Fruit fly (Drosophila melanogaster): ENCODE measurements around the gene CG33271.

Gene CG33271

DNA sequence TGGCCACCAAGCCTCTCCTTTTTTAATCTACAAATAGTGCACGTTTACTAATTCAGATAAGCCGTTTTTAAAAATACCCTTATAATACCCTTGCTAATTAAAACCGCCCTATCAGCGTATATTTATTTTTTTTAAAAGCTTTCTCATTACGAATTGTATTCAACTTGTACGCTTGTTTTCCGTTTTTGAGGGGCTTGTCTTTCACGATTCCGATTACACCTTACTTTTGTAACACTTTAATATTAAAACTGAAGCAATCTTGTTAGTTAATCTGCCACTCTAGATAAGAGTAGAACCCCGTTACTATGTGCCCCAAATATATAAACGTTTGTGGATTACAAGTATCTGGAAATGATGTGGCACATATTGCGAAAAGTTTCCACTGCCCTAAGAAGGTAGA, 45.5 kb upstream of the CG33271 start:
- TF ChIP-seq mirr (GFP tag; optimal IDR thresholded peaks at IDR 0.05): peak; percentile 51
- peak; percentile 83 for TF ChIP-seq exex (tag; optimal IDR thresholded peaks at IDR 0.05)
- peak in 1 of 2 experiments; percentile 13 for TF ChIP-seq Pdp1 (GFP tag; optimal IDR thresholded peaks at IDR 0.05)
- TF ChIP-seq ems (GFP tag; optimal IDR thresholded peaks at IDR 0.05): no peak
- peak; percentile 0 for TF ChIP-seq Vsx1 (GFP tag; optimal IDR thresholded peaks at IDR 0.05)
- TF ChIP-seq gce (GFP tag; IDR thresholded peaks at IDR 0.05): no peak
- TF ChIP-seq D19A (tag; optimal IDR thresholded peaks at IDR 0.05): peak; percentile 41
- no peak for TF ChIP-seq Asciz (GFP tag; optimal IDR thresholded peaks at IDR 0.05)
- TF ChIP-seq sug (tag; optimal IDR thresholded peaks at IDR 0.05): peak; percentile 44
- peak; percentile 23 for TF ChIP-seq CG34376 (GFP tag; optimal IDR thresholded peaks at IDR 0.05)
- peak; percentile 2 for TF ChIP-seq sens (GFP tag)

DNA sequence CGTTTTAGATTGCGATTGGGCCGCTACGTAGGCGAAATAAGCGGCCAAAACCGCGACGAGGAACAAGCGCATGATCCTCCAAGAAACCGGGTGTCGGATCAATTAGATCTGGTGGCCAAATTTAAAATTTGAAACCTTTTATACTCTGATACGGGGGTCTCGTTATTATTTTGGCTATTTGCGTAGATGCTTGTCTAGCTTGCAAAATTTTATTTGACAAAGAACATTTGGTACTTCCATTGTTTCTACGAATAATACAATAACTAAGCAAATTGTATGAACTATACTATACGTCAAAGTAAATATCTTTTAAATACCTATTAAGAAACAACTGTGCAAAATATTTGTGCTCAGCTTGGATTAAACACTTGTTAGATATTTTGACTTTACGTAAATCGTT, 42.7 kb upstream of the CG33271 start, which contains the start of gene Muc68Ca:
Gene Muc68Ca (minus strand): TSS at position 101 of the 400 bp plus-strand sequence.
- TF ChIP-seq CG7556 (GFP tag; optimal IDR thresholded peaks at IDR 0.05): no peak
- TF ChIP-seq CG10959 (GFP tag; IDR thresholded peaks at IDR 0.05): no peak
- TF ChIP-seq CG18011 (GFP tag; optimal IDR thresholded peaks at IDR 0.05): no peak
- TF ChIP-seq ftz-f1 (GFP tag; optimal IDR thresholded peaks at IDR 0.05): no peak
- no peak for TF ChIP-seq stc (GFP tag; IDR thresholded peaks at IDR 0.05)
- no peak for TF ChIP-seq jing (GFP tag; optimal IDR thresholded peaks at IDR 0.05)
- no peak for TF ChIP-seq CG18619 (GFP tag; optimal IDR thresholded peaks at IDR 0.05)
- no peak for TF ChIP-seq gfzf (GFP tag; optimal IDR thresholded peaks at IDR 0.05)
- TF ChIP-seq CG4404 (GFP tag; IDR thresholded peaks at IDR 0.05): no peak
- TF ChIP-seq row (GFP tag; IDR thresholded peaks at IDR 0.05): no peak
- no peak for TF ChIP-seq Oaz (GFP tag; IDR thresholded peaks at IDR 0.05)
- no peak for TF ChIP-seq CrebB (tag; optimal IDR thresholded peaks at IDR 0.05)
- no peak for TF ChIP-seq CG6813 (GFP tag; optimal IDR thresholded peaks at IDR 0.05)
- no peak for TF ChIP-seq CG5245 (GFP tag; optimal IDR thresholded peaks at IDR 0.05)
- TF ChIP-seq CG8924 (tag; optimal IDR thresholded peaks at IDR 0.05): no peak
- no peak for TF ChIP-seq CG18262 (tag; optimal IDR thresholded peaks at IDR 0.05)
- no peak for TF ChIP-seq CG8281 (tag; optimal IDR thresholded peaks at IDR 0.05)

DNA sequence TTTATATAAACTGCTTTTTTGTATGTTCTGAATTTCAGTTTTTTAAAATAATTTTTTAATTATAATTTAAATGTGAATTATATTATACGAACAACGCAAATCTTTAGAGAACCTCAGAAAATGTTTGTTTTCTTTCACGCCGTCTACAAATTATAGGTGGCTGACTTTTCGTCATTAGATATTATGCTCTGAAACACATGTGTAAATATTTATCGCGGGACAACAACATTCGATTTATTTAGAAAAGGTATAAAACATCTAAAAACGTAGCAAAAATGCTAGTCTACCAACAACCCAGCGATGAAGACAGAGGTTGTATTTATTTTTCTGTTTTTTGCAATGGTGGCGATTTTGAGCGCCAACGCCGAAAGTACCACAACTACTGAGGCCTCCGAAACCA, 32.5 kb upstream of the CG33271 start, which contains the start of gene CG42832:
Gene CG42832 (plus strand): TSS at position 301 of the 400 bp plus-strand sequence.
- TF ChIP-seq Lim3 (GFP tag; IDR thresholded peaks at IDR 0.05) (no peak), sob (GFP tag; IDR thresholded peaks at IDR 0.05) (0 out of 2 replicates have a peak, but pooled peaks have one; percentile 35), CG11695 (GFP tag; IDR thresholded peaks at IDR 0.05) (0 out of 3 replicates have a peak, but pooled peaks have one; percentile 25), lab (GFP tag; optimal IDR thresholded peaks at IDR 0.05) (peak; percentile 52), caup (GFP tag; optimal IDR thresholded peaks at IDR 0.05; ENCODE audit: severe bottlenecking) (peak; percentile 42), ERR (GFP tag; optimal IDR thresholded peaks at IDR 0.05) (no peak), Fer1 (GFP tag; optimal IDR thresholded peaks at IDR 0.05) (peak; percentile 21), CG18599 (GFP tag; optimal IDR thresholded peaks at IDR 0.05) (peak; percentile 43), CG13296 (GFP tag; optimal IDR thresholded peaks at IDR 0.05) (peak; percentile 6)

All from whole organism, embryonic.